Fruit fly (Drosophila melanogaster) whole organism, embryonic: ENCODE measurements around the gene RhoGDI.

ENCODE experiments used
- ATbp ChIP-seq: fragments of 200-800 bp; sonication (Bioruptor generic); optimal IDR thresholded peaks from 2 replicates; lab custom pipeline; 2017; ENCODE audit warnings: missing biosample characterization, mild to moderate bottlenecking, missing genetic modification characterization, missing genetic modification reagents
- Atf3 ChIP-seq: fragments of 200-800 bp; sonication (Bioruptor generic); optimal IDR thresholded peaks from 3 replicates; lab custom pipeline; 2016; ENCODE audit warnings: missing biosample characterization, missing genetic modification characterization
- CG11085 ChIP-seq: fragments of 200-800 bp; sonication (Bioruptor generic); IDR thresholded peaks from 2 replicates; pipeline ENCODE4 v1.3.6; 2022; ENCODE audit warnings: missing biosample characterization, missing genetic modification characterization
- CG11696 ChIP-seq: fragments of 200-800 bp; sonication (Bioruptor generic); IDR thresholded peaks from 2 replicates; pipeline ENCODE4 v1.3.6; 2022; ENCODE audit warnings: missing biosample characterization, missing genetic modification characterization
- CG13123 ChIP-seq: fragments of 200-800 bp; sonication (Bioruptor generic); optimal IDR thresholded peaks from 2 replicates; lab custom pipeline; 2016; ENCODE audit warnings: missing biosample characterization, missing genetic modification characterization
- CG13624 ChIP-seq: fragments of 200-800 bp; sonication (Bioruptor generic); optimal IDR thresholded peaks from 2 replicates; lab custom pipeline; 2016; ENCODE audit warnings: missing biosample characterization, missing genetic modification characterization
- CG13894 ChIP-seq: fragments of 200-800 bp; sonication (Bioruptor generic); optimal IDR thresholded peaks from 3 replicates; lab custom pipeline; 2018; ENCODE audit warnings: missing biosample characterization, mild to moderate bottlenecking, missing genetic modification characterization, moderate library complexity
- CG14014 ChIP-seq: fragments of 200-800 bp; sonication (Bioruptor generic); IDR thresholded peaks from 2 replicates; pipeline ENCODE4 v1.3.6; 2022; ENCODE audit warnings: missing biosample characterization, missing genetic modification characterization
- CG1529 ChIP-seq: fragments of 200-800 bp; sonication (Bioruptor generic); optimal IDR thresholded peaks from 3 replicates; lab custom pipeline; 2018; ENCODE audit warnings: missing biosample characterization, missing genetic modification characterization
- CG15514 ChIP-seq: fragments of 200-800 bp; sonication (Bioruptor generic); optimal IDR thresholded peaks from 3 replicates; lab custom pipeline; 2017; ENCODE audit warnings: missing biosample characterization, missing genetic modification characterization, mild to moderate bottlenecking, moderate library complexity, missing genetic modification reagents
- CG17328 ChIP-seq: fragments of 200-800 bp; sonication (Bioruptor generic); IDR thresholded peaks from 2 replicates; pipeline ENCODE4 v1.3.6; 2022; ENCODE audit warnings: missing biosample characterization, missing genetic modification characterization
- CG30403 ChIP-seq: fragments of 200-800 bp; sonication (Bioruptor generic); optimal IDR thresholded peaks from 3 replicates; lab custom pipeline; 2016; ENCODE audit warnings: missing biosample characterization, missing genetic modification characterization
- CG3281 ChIP-seq: fragments of 200-800 bp; sonication (Bioruptor generic); optimal IDR thresholded peaks from 3 replicates; lab custom pipeline; 2017; ENCODE audit warnings: missing biosample characterization, mild to moderate bottlenecking, missing genetic modification characterization
- CG34224 ChIP-seq: fragments of 200-800 bp; sonication (Bioruptor generic); IDR thresholded peaks from 3 replicates; pipeline ENCODE4 v1.3.6; 2022; ENCODE audit warnings: missing biosample characterization, missing genetic modification characterization; ENCODE audit not compliant: partially characterized antibody
- CG34422 ChIP-seq: fragments of 200-800 bp; sonication (Bioruptor generic); IDR thresholded peaks from 3 replicates; pipeline ENCODE4 v1.3.6; 2022; ENCODE audit warnings: missing biosample characterization, missing genetic modification characterization
- CG4707 ChIP-seq: fragments of 200-800 bp; sonication (Bioruptor generic); optimal IDR thresholded peaks from 2 replicates; lab custom pipeline; 2018; ENCODE audit warnings: missing biosample characterization, mild to moderate bottlenecking, missing genetic modification characterization, moderate library complexity
- CG8359 ChIP-seq: fragments of 200-800 bp; sonication (Bioruptor generic); optimal IDR thresholded peaks from 2 replicates; lab custom pipeline; 2017; ENCODE audit warnings: missing biosample characterization, mild to moderate bottlenecking, missing genetic modification characterization, borderline replicate concordance
- CG9437 ChIP-seq: fragments of 200-800 bp; sonication (Bioruptor generic); optimal IDR thresholded peaks from 2 replicates; lab custom pipeline; 2018; ENCODE audit warnings: missing biosample characterization, mild to moderate bottlenecking, missing genetic modification characterization
- CHES-1-like ChIP-seq: fragments of 200-800 bp; sonication (Bioruptor generic); optimal IDR thresholded peaks from 2 replicates; lab custom pipeline; 2016; ENCODE audit warnings: missing biosample characterization, missing genetic modification characterization
- CkIIα-i1 ChIP-seq: fragments of 200-800 bp; sonication (Bioruptor generic); IDR thresholded peaks from 2 replicates; pipeline ENCODE4 v1.3.6; 2022; ENCODE audit warnings: missing biosample characterization, missing genetic modification characterization
- D19A ChIP-seq: fragments of 200-800 bp; optimal IDR thresholded peaks from 3 replicates; lab custom pipeline; 2019; ENCODE audit warnings: missing biosample characterization, mild to moderate bottlenecking, missing genetic modification characterization, moderate library complexity
- Dbx ChIP-seq: fragments of 200-800 bp; sonication (Bioruptor generic); IDR thresholded peaks from 3 replicates; pipeline ENCODE4 v1.3.6; 2022; ENCODE audit warnings: missing biosample characterization, missing genetic modification characterization
- Deaf1 ChIP-seq: fragments of 200-800 bp; optimal IDR thresholded peaks from 3 replicates; lab custom pipeline; 2019; ENCODE audit warnings: missing biosample characterization, mild to moderate bottlenecking, missing genetic modification characterization, moderate library complexity
- Dll ChIP-seq: fragments of 200-800 bp; sonication (Bioruptor generic); IDR thresholded peaks from 4 replicates; pipeline ENCODE4 v1.3.6; 2022; ENCODE audit warnings: missing biosample characterization, missing genetic modification characterization; ENCODE audit not compliant: partially characterized antibody
- Doc2 ChIP-seq: fragments of 200-800 bp; sonication (Bioruptor generic); IDR thresholded peaks from 2 replicates; pipeline ENCODE4 v1.3.6; 2022; ENCODE audit warnings: missing biosample characterization, missing genetic modification characterization
- E2f2 ChIP-seq: fragments of 200-800 bp; sonication (Bioruptor generic); IDR thresholded peaks from 2 replicates; pipeline ENCODE4 v1.3.6; 2022; ENCODE audit warnings: missing biosample characterization, missing genetic modification characterization
- Fer3 ChIP-seq: fragments of 200-800 bp; sonication (Bioruptor generic); optimal IDR thresholded peaks from 2 replicates; lab custom pipeline; 2018; ENCODE audit warnings: missing biosample characterization, mild to moderate bottlenecking, missing genetic modification characterization, moderate library complexity
- Hey ChIP-seq: fragments of 200-800 bp; sonication (Bioruptor generic); optimal IDR thresholded peaks from 3 replicates; lab custom pipeline; 2018; ENCODE audit warnings: missing biosample characterization, mild to moderate bottlenecking, missing genetic modification characterization
- Lim3 ChIP-seq: fragments of 200-800 bp; sonication (Bioruptor generic); IDR thresholded peaks from 2 replicates; pipeline ENCODE4 v1.3.6; 2022; ENCODE audit warnings: missing biosample characterization, missing genetic modification characterization
- MBD-R2 ChIP-seq: fragments of 200-800 bp; sonication (Bioruptor generic); IDR thresholded peaks from 2 replicates; pipeline ENCODE4 v1.3.6; 2022; ENCODE audit warnings: missing biosample characterization, missing genetic modification characterization
- MESR4 ChIP-seq: fragments of 200-800 bp; sonication (Bioruptor generic); optimal IDR thresholded peaks from 2 replicates; lab custom pipeline; 2018; ENCODE audit warnings: missing biosample characterization, mild to moderate bottlenecking, missing genetic modification characterization, moderate library complexity
- Mes4 ChIP-seq: fragments of 200-800 bp; sonication (Bioruptor generic); optimal IDR thresholded peaks from 2 replicates; lab custom pipeline; 2016; ENCODE audit warnings: missing biosample characterization, missing genetic modification characterization
- Side ChIP-seq: fragments of 200-800 bp; sonication (Bioruptor generic); optimal IDR thresholded peaks from 2 replicates; lab custom pipeline; 2016; ENCODE audit warnings: missing biosample characterization, missing genetic modification characterization
- Taf1 ChIP-seq: fragments of 200-800 bp; sonication (Bioruptor generic); IDR thresholded peaks from 2 replicates; pipeline ENCODE4 v1.3.6; 2022; ENCODE audit warnings: missing biosample characterization, missing genetic modification characterization
- Tbp ChIP-seq: fragments of >200 bp; optimal IDR thresholded peaks from 2 replicates; lab custom pipeline; 2018; ENCODE audit warnings: missing biosample characterization, missing genetic modification characterization
- abd-A ChIP-seq: fragments of 200-800 bp; sonication (Bioruptor generic); optimal IDR thresholded peaks from 3 replicates; lab custom pipeline; 2019; ENCODE audit warnings: missing biosample characterization, mild to moderate bottlenecking, missing genetic modification characterization, moderate library complexity
- bowl ChIP-seq: fragments of 200-800 bp; sonication (Bioruptor generic); IDR thresholded peaks from 2 replicates; pipeline ENCODE4 v1.3.6; 2022; ENCODE audit warnings: missing biosample characterization, missing genetic modification characterization
- cas ChIP-seq: fragments of 200-800 bp; sonication (Bioruptor generic); IDR thresholded peaks from 2 replicates; pipeline ENCODE4 v1.3.6; 2022; ENCODE audit warnings: missing biosample characterization, missing genetic modification characterization
- da ChIP-seq: fragments of 200-800 bp; sonication (Bioruptor generic); optimal IDR thresholded peaks from 2 replicates; lab custom pipeline; 2016; ENCODE audit warnings: missing biosample characterization, missing genetic modification characterization
- esg ChIP-seq: fragments of 200-800 bp; sonication (Bioruptor generic); conservative IDR thresholded peaks from 2 replicates; pipeline ENCODE4 v1.3.6; 2022; ENCODE audit warnings: missing biosample characterization, missing genetic modification characterization
- gcm2 ChIP-seq: fragments of 200-800 bp; sonication (Bioruptor generic); optimal IDR thresholded peaks from 2 replicates; lab custom pipeline; 2016; ENCODE audit warnings: missing biosample characterization, missing genetic modification characterization
- lbe ChIP-seq: fragments of 200-800 bp; sonication (Bioruptor generic); optimal IDR thresholded peaks from 2 replicates; lab custom pipeline; 2016; ENCODE audit warnings: missing biosample characterization, mild to moderate bottlenecking, missing genetic modification characterization
- odd ChIP-seq: fragments of 200-800 bp; sonication (Bioruptor generic); optimal IDR thresholded peaks from 2 replicates; lab custom pipeline; 2017; ENCODE audit warnings: missing biosample characterization, mild to moderate bottlenecking, missing genetic modification characterization
- run ChIP-seq: fragments of 200-800 bp; sonication (Bioruptor generic); optimal IDR thresholded peaks from 3 replicates; lab custom pipeline; 2018; ENCODE audit warnings: missing biosample characterization, mild to moderate bottlenecking, missing genetic modification characterization
- scrt ChIP-seq: fragments of 200-800 bp; sonication (Bioruptor generic); optimal IDR thresholded peaks from 2 replicates; lab custom pipeline; 2018; ENCODE audit warnings: missing biosample characterization, mild to moderate bottlenecking, missing genetic modification characterization, moderate library complexity
- sens-2 ChIP-seq: fragments of 200-800 bp; sonication (Bioruptor generic); IDR thresholded peaks from 2 replicates; pipeline ENCODE4 v1.3.6; 2022; ENCODE audit warnings: missing biosample characterization, missing genetic modification characterization
- sim ChIP-seq: fragments of 200-800 bp; sonication (Bioruptor generic); IDR thresholded peaks from 2 replicates; pipeline ENCODE4 v1.3.6; 2022; ENCODE audit warnings: missing biosample characterization, missing genetic modification characterization
- slou ChIP-seq: fragments of 200-800 bp; sonication (Bioruptor generic); optimal IDR thresholded peaks from 3 replicates; lab custom pipeline; 2016; ENCODE audit warnings: missing biosample characterization, missing genetic modification characterization
- tgo ChIP-seq: fragments of 200-800 bp; sonication (Bioruptor generic); IDR thresholded peaks from 3 replicates; pipeline ENCODE4 v1.3.6; 2022; ENCODE audit warnings: missing biosample characterization, missing genetic modification characterization
- unpg ChIP-seq: fragments of 200-800 bp; sonication (Bioruptor generic); optimal IDR thresholded peaks from 3 replicates; lab custom pipeline; 2018; ENCODE audit warnings: missing biosample characterization, mild to moderate bottlenecking, missing genetic modification characterization, moderate library complexity
- usp ChIP-seq: fragments of >200 bp; optimal IDR thresholded peaks from 2 replicates; lab custom pipeline; 2017; ENCODE audit warnings: missing biosample characterization, missing genetic modification characterization
- vvl ChIP-seq: fragments of 200-800 bp; sonication (Bioruptor generic); IDR thresholded peaks from 2 replicates; pipeline ENCODE4 v1.3.6; 2022; ENCODE audit warnings: missing biosample characterization, missing genetic modification characterization

RhoGDI gene

DNA sequence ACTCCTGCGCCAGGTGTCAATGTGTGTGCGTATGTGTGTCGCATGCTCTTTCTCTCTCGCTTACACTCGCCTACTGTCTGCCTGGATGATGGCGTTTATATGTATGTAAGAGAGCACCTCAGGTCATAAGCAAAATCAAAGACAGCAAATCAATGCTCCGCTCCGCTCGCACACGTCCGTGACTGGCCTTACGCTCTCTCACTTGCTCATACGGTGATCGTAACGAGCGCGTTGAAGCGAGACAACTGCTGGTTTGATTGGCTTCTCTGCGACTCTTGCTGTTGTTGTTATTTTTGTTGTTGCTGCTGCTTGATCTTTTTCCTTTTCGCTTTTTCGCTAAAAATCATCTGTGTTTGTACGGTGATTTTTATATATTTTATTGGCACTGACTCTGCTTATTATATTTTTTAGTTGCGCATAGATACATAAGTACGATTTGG lies 33.0 kb upstream of the RhoGDI start (continued):
- no peak for TF ChIP-seq CG13624 (GFP tag; lab: Kevin White, UChicago)
- TF ChIP-seq esg, result no peak
- no peak for TF ChIP-seq scrt (GFP tag; lab: Kevin White, UChicago)
- peak; percentile 73; the same call in 1 of the 3 replicates for TF ChIP-seq CG34422
- no peak for TF ChIP-seq gcm2
- TF ChIP-seq usp (GFP tag; lab: Kevin White, UChicago), result no peak
- no peak for TF ChIP-seq CG1529 (GFP tag; lab: Kevin White, UChicago)
- TF ChIP-seq sens-2 (GFP tag; lab: Robert Waterston, UW), result peak; percentile 88
- no peak for TF ChIP-seq Side (GFP tag; lab: Kevin White, UChicago)
- no peak for TF ChIP-seq slou (GFP tag; lab: Kevin White, UChicago)
- TF ChIP-seq E2f2 (GFP tag; lab: Robert Waterston, UW), result peak; percentile 17; the same call in 1 of the 2 replicates
- TF ChIP-seq tgo (GFP tag; lab: Robert Waterston, UW), result no peak
- TF ChIP-seq Fer3 (tag; lab: Kevin White, UChicago), result no peak
- no peak for TF ChIP-seq Tbp
- no peak for TF ChIP-seq Deaf1
- no peak for TF ChIP-seq CG8359 (GFP tag; lab: Kevin White, UChicago)
- TF ChIP-seq CG11696 (GFP tag; lab: Robert Waterston, UW), result no peak
- TF ChIP-seq CG17328, result no peak
- TF ChIP-seq Dbx, result 0 out of 3 replicates have a peak, but pooled peaks have one; percentile 54
- no peak for TF ChIP-seq Dll (GFP tag; lab: Robert Waterston, UW)
- no peak for TF ChIP-seq CG15514 (GFP tag; lab: Kevin White, UChicago)
- TF ChIP-seq Atf3 (GFP tag; lab: Kevin White, UChicago), result no peak
- peak; percentile 37 for TF ChIP-seq Hey (tag; lab: Kevin White, UChicago)
- TF ChIP-seq CHES-1-like (GFP tag; lab: Kevin White, UChicago), result peak; percentile 24
- no peak for TF ChIP-seq Lim3 (GFP tag; lab: Robert Waterston, UW)
- TF ChIP-seq vvl (GFP tag; lab: Robert Waterston, UW), result peak; percentile 27; the same call in 1 of the 2 replicates
- TF ChIP-seq cas (GFP tag; lab: Robert Waterston, UW), result no peak
- TF ChIP-seq CG3281 (GFP tag; lab: Kevin White, UChicago), result no peak
- TF ChIP-seq Mes4 (GFP tag; lab: Kevin White, UChicago), result no peak
- TF ChIP-seq CG14014 (GFP tag; lab: Robert Waterston, UW), result no peak
- TF ChIP-seq abd-A, result no peak
- TF ChIP-seq bowl (GFP tag; lab: Robert Waterston, UW), result no peak
- no peak for TF ChIP-seq CG9437 (GFP tag; lab: Kevin White, UChicago)
- no peak for TF ChIP-seq MESR4 (GFP tag; lab: Kevin White, UChicago)
- no peak for TF ChIP-seq odd (GFP tag; lab: Kevin White, UChicago)
- TF ChIP-seq ATbp, result no peak
- TF ChIP-seq CG34224 (GFP tag; lab: Robert Waterston, UW), result peak; percentile 56; the same call in 2 of the 3 replicates
- no peak for TF ChIP-seq unpg
- peak; percentile 14 for TF ChIP-seq lbe (GFP tag; lab: Kevin White, UChicago)
- TF ChIP-seq run (tag; lab: Kevin White, UChicago), result no peak
- peak; percentile 32 for TF ChIP-seq da
- no peak for TF ChIP-seq CG11085 (GFP tag; lab: Robert Waterston, UW)
- no peak for TF ChIP-seq CG13894 (tag; lab: Kevin White, UChicago)
- no peak for TF ChIP-seq sim (GFP tag; lab: Robert Waterston, UW)
- no peak for TF ChIP-seq CG4707
- TF ChIP-seq Taf1 (GFP tag; lab: Robert Waterston, UW), result no peak
- 0 out of 2 replicates have a peak, but pooled peaks have one; percentile 23 for TF ChIP-seq MBD-R2 (GFP tag; lab: Robert Waterston, UW)
- no peak for TF ChIP-seq CkIIα-i1 (GFP tag; lab: Robert Waterston, UW)
- no peak for TF ChIP-seq CG30403 (GFP tag; lab: Kevin White, UChicago)
- TF ChIP-seq D19A (tag; lab: Kevin White, UChicago), result no peak
- no peak for TF ChIP-seq CG13123
- TF ChIP-seq Doc2, result no peak
